Worm (Caenorhabditis elegans): ENCODE data around the gene kcnl-3.

kcnl-3 gene

ce11 chrX:5346303-5346702 is 40.4 kb upstream of the kcnl-3 start (continued):
- TF ChIP-seq lin-39 (tag; optimal IDR thresholded peaks at IDR 0.05) (no peak), daf-19 (GFP tag; conservative IDR thresholded peaks at IDR 0.05) (no peak), lin-29 (GFP tag; IDR thresholded peaks at IDR 0.05) (no peak), spr-3 (GFP tag; optimal IDR thresholded peaks at IDR 0.05) (no peak), ztf-11 (tag; optimal IDR thresholded peaks at IDR 0.05) (no peak), nhr-6 (tag; optimal IDR thresholded peaks at IDR 0.05) (no peak), ctbp-1 (GFP tag; IDR thresholded peaks at IDR 0.05) (no peak), vab-7 (GFP tag; IDR thresholded peaks at IDR 0.05) (no peak), dmd-6 (GFP tag; IDR thresholded peaks at IDR 0.05) (peak; percentile 58), nhr-42 (GFP tag; IDR thresholded peaks at IDR 0.05) (no peak), lin-38 (GFP tag; IDR thresholded peaks at IDR 0.05) (no peak), pha-4 (GFP tag; IDR thresholded peaks at IDR 0.05) (no peak), pha-4 (tag; optimal IDR thresholded peaks at IDR 0.05) (no peak), nhr-76 (tag; optimal IDR thresholded peaks at IDR 0.05) (no peak), ZK546.5 (tag; optimal IDR thresholded peaks at IDR 0.05) (no peak), skn-1 (tag; optimal IDR thresholded peaks at IDR 0.05) (no peak), egl-43 (GFP tag; IDR thresholded peaks at IDR 0.05) (no peak), pqm-1 (tag; optimal IDR thresholded peaks at IDR 0.05) (peak; percentile 58), madf-9 (GFP tag; conservative IDR thresholded peaks at IDR 0.05) (no peak), lim-7 (GFP tag; IDR thresholded peaks at IDR 0.05) (no peak), nhr-28 (tag; optimal IDR thresholded peaks at IDR 0.05) (peak; percentile 26), nhr-25 (tag; optimal IDR thresholded peaks at IDR 0.05; ENCODE audit: borderline replicate concordance, insufficient read depth) (no peak), lsy-2 (tag; optimal IDR thresholded peaks at IDR 0.05) (no peak), hlh-11 (tag; optimal IDR thresholded peaks at IDR 0.05) (peak; percentile 38), ceh-32 (tag; optimal IDR thresholded peaks at IDR 0.05; ENCODE audit: poor library complexity) (no peak), jun-1 (tag; optimal IDR thresholded peaks at IDR 0.05) (no peak), aly-2 (tag; optimal IDR thresholded peaks at IDR 0.05) (no peak), ceh-28 (tag; optimal IDR thresholded peaks at IDR 0.05) (no peak)

ce11 chrX:5347856-5348255 is 38.8 kb upstream of the kcnl-3 start:
- TF ChIP-seq aha-1 (tag) (peak; percentile 93), arid-1 (GFP tag; conservative IDR thresholded peaks at IDR 0.05) (no peak), unc-130 (GFP tag; optimal IDR thresholded peaks at IDR 0.05) (no peak), hif-1 (tag; optimal IDR thresholded peaks at IDR 0.05) (no peak)

- TF ChIP-seq ZK337.2 (GFP tag; IDR thresholded peaks at IDR 0.05) (no peak), tag-97 (GFP tag; IDR thresholded peaks at IDR 0.05) (no peak), duxl-1 (tag; optimal IDR thresholded peaks at IDR 0.05; ENCODE audit: poor library complexity) (peak; percentile 47), sdz-12 (GFP tag; optimal IDR thresholded peaks at IDR 0.05) (no peak), nhr-76 (tag; optimal IDR thresholded peaks at IDR 0.05) (no peak), vab-7 (GFP tag; IDR thresholded peaks at IDR 0.05) (no peak), lin-38 (GFP tag; IDR thresholded peaks at IDR 0.05) (no peak), mdl-1 (tag; optimal IDR thresholded peaks at IDR 0.05) (no peak), mdt-29 (GFP tag; IDR thresholded peaks at IDR 0.05) (no peak), nhr-77 (tag; optimal IDR thresholded peaks at IDR 0.05) (no peak), aha-1 (tag) (peak; percentile 94), ZK546.5 (tag; optimal IDR thresholded peaks at IDR 0.05) (no peak), lin-1 (GFP tag; IDR thresholded peaks at IDR 0.05) (no peak), Y5F2A.4 (GFP tag; optimal IDR thresholded peaks at IDR 0.05) (no peak), cey-2 (tag; optimal IDR thresholded peaks at IDR 0.05; ENCODE audit: borderline replicate concordance, insufficient read depth) (no peak), nhr-237 (tag; optimal IDR thresholded peaks at IDR 0.05) (no peak), daf-16 (GFP tag; optimal IDR thresholded peaks at IDR 0.05) (no peak), daf-16 (tag; optimal IDR thresholded peaks at IDR 0.05) (no peak), unc-62 (GFP tag; optimal IDR thresholded peaks at IDR 0.05 in 1 of 2) (peak in 1 of 2 experiments; percentile 5), unc-62 (tag; optimal IDR thresholded peaks at IDR 0.05) (no peak), egl-27 (tag; optimal IDR thresholded peaks at IDR 0.05) (no peak), mxl-3 (GFP tag; optimal IDR thresholded peaks at IDR 0.05) (no peak), attf-4 (tag; optimal IDR thresholded peaks at IDR 0.05) (no peak)
Observed at ce11 chrX:5348529-5349148, 38.0 kb upstream of the kcnl-3 start, which contains the start of gene syx-3. TSS of gene syx-3 (plus strand) at chrX:5349098.

Data from whole organism, L4 larva.